Worm (Caenorhabditis elegans) whole organism, midembryonic: Measurements from ENCODE around the gene C34F11.1.

Experiments used
- T22C8.4 ChIP-seq: fragments of 200-800 bp; sonication (Bioruptor generic); IDR thresholded peaks from 2 replicates; pipeline ENCODE4 v1.3.6; 2022; ENCODE audit warnings: missing genetic modification characterization, missing compliant biosample characterization
- cog-1 ChIP-seq: sonication (generic microtip); optimal IDR thresholded peaks from 2 replicates; lab custom pipeline; 2016; ENCODE audit warnings: missing genetic modification characterization, missing compliant biosample characterization
- flt-1 ChIP-seq: fragments of 200-800 bp; sonication (Bioruptor generic); IDR thresholded peaks from 2 replicates; pipeline ENCODE4 v1.3.6; 2022; ENCODE audit warnings: missing genetic modification characterization, missing compliant biosample characterization
- klf-2 ChIP-seq: fragments of 200-800 bp; sonication (Bioruptor generic); conservative IDR thresholded peaks from 2 replicates; pipeline ENCODE4 v1.3.6; 2022; ENCODE audit warnings: missing genetic modification reagents, missing genetic modification characterization, missing compliant biosample characterization
- med-1 ChIP-seq: sonication (generic microtip); optimal IDR thresholded peaks from 2 replicates; lab custom pipeline; 2017; ENCODE audit warnings: missing genetic modification characterization, mild to moderate bottlenecking, missing compliant biosample characterization, antibody characterized with exemption, missing genetic modification reagents; ENCODE audit not compliant: insufficient read depth
- ref-1 ChIP-seq: fragments of 200-800 bp; sonication (Bioruptor generic); conservative IDR thresholded peaks from 2 replicates; pipeline ENCODE4 v1.3.6; 2022; ENCODE audit warnings: missing genetic modification reagents, missing genetic modification characterization, missing compliant biosample characterization
- ztf-29 ChIP-seq: fragments of 200-800 bp; sonication (Bioruptor generic); IDR thresholded peaks from 2 replicates; pipeline ENCODE4 v1.3.6; 2022; ENCODE audit warnings: missing genetic modification reagents, missing genetic modification characterization, missing compliant biosample characterization

DNA sequence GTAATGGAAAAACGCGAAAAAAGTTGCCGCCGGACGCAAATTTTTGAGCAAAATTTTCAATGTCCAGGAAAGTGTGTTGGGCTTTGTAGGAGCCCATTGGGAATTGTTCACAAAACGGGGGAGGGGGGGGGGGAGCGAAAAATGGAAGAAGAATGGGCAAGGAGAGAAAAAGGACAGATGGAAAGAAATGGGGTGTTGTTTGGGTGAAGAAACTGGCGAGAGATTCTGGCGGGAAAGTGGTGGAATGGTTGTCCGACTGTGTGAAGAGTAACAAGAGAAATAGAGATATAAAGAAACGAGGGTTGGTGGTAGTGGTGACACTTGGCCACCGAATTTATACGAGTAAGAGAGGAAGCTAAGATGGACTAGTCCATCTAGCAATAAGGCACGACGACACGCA lies 13.5 kb downstream of the C34F11.1 start:
- TF ChIP-seq klf-2 (GFP tag; lab: Robert Waterston, UW) (no peak), T22C8.4 (no peak), med-1 (GFP tag; lab: Kevin White, UChicago) (no peak), ztf-29 (GFP tag; lab: Robert Waterston, UW) (no peak), ref-1 (no peak), flt-1 (GFP tag; lab: Robert Waterston, UW) (peak; percentile 17; the same call in 1 of the 2 replicates), cog-1 (tag; lab: Kevin White, UChicago) (no peak)
